Worm (Caenorhabditis elegans) whole organism, young adult: ENCODE measurements around the gene C45G9.14.

Source experiments
- B0336.3 ChIP-seq: fragments of 200-800 bp; sonication (Bioruptor generic); IDR thresholded peaks from 2 replicates; pipeline ENCODE4 v1.3.6; 2022; ENCODE audit warnings: missing genetic modification characterization, missing compliant biosample characterization
- F22D6.2 ChIP-seq: sonication (generic microtip); optimal IDR thresholded peaks from 2 replicates; lab custom pipeline; 2016; ENCODE audit warnings: mild to moderate bottlenecking, missing genetic modification characterization, missing compliant biosample characterization
- F33H1.4 ChIP-seq: fragments of 200-800 bp; sonication (Bioruptor generic); IDR thresholded peaks from 2 replicates; pipeline ENCODE4 v1.3.6; 2022; ENCODE audit warnings: missing genetic modification reagents, missing genetic modification characterization, missing compliant biosample characterization
- F57C9.4 ChIP-seq: sonication (generic microtip); optimal IDR thresholded peaks from 2 replicates; lab custom pipeline; 2017; ENCODE audit warnings: mild to moderate bottlenecking, missing genetic modification characterization, missing compliant biosample characterization
- T07F8.4 ChIP-seq: sonication (generic microtip); optimal IDR thresholded peaks from 2 replicates; lab custom pipeline; 2016; ENCODE audit warnings: mild to moderate bottlenecking, missing genetic modification characterization, moderate library complexity, missing compliant biosample characterization
- Y53F4B.3 ChIP-seq: fragments of 200-800 bp; sonication (Bioruptor generic); IDR thresholded peaks from 2 replicates; pipeline ENCODE4 v1.3.6; 2022; ENCODE audit warnings: missing genetic modification reagents, missing genetic modification characterization, missing compliant biosample characterization
- Y79H2A.3 ChIP-seq: fragments of 200-800 bp; sonication (Bioruptor generic); conservative IDR thresholded peaks from 2 replicates; pipeline ENCODE4 v1.3.6; 2022; ENCODE audit warnings: missing genetic modification reagents, missing genetic modification characterization, missing compliant biosample characterization
- aptf-3 ChIP-seq: fragments of 200-800 bp; sonication (Bioruptor generic); IDR thresholded peaks from 2 replicates; pipeline ENCODE4 v1.3.6; 2022; ENCODE audit warnings: missing genetic modification characterization, missing compliant biosample characterization
- attf-3 ChIP-seq: fragments of 200-800 bp; sonication (Bioruptor generic); conservative IDR thresholded peaks from 2 replicates; pipeline ENCODE4 v1.3.6; 2022; ENCODE audit warnings: missing genetic modification reagents, missing genetic modification characterization, missing compliant biosample characterization
- attf-5 ChIP-seq: fragments of 200-800 bp; sonication (Bioruptor generic); optimal IDR thresholded peaks from 2 replicates; lab custom pipeline; 2018; ENCODE audit warnings: mild to moderate bottlenecking, missing genetic modification characterization, missing compliant biosample characterization
- attf-6 ChIP-seq: fragments of 200-800 bp; sonication (Bioruptor generic); IDR thresholded peaks from 2 replicates; pipeline ENCODE4 v1.3.6; 2022; ENCODE audit warnings: missing genetic modification reagents, missing genetic modification characterization, missing compliant biosample characterization
- ccch-3 ChIP-seq: fragments of 200-800 bp; sonication (Bioruptor generic); optimal IDR thresholded peaks from 2 replicates; lab custom pipeline; 2018; ENCODE audit warnings: mild to moderate bottlenecking, missing genetic modification characterization, missing compliant biosample characterization
- cebp-2 ChIP-seq: fragments of 200-800 bp; sonication (Bioruptor generic); IDR thresholded peaks from 2 replicates; pipeline ENCODE4 v1.3.6; 2022; ENCODE audit warnings: missing genetic modification characterization, missing compliant biosample characterization
- ceh-58 ChIP-seq: fragments of 200-800 bp; sonication (Bioruptor generic); IDR thresholded peaks from 2 replicates; pipeline ENCODE4 v1.3.6; 2022; ENCODE audit warnings: missing genetic modification characterization, missing compliant biosample characterization
- ceh-79 ChIP-seq: sonication (generic microtip); optimal IDR thresholded peaks from 2 replicates; lab custom pipeline; 2017; ENCODE audit warnings: mild to moderate bottlenecking, missing genetic modification characterization, missing compliant biosample characterization
- dpff-1 ChIP-seq: sonication (generic microtip); optimal IDR thresholded peaks from 2 replicates; lab custom pipeline; 2017; ENCODE audit warnings: mild to moderate bottlenecking, missing genetic modification characterization, missing compliant biosample characterization
- efl-1 ChIP-seq: fragments of 150-350 bp; optimal IDR thresholded peaks from 2 replicates; lab custom pipeline; 2014; ENCODE audit warnings: missing biosample characterization, missing genetic modification reagents, missing genetic modification characterization
- ekl-4 ChIP-seq: fragments of 200-800 bp; sonication (Bioruptor generic); IDR thresholded peaks from 2 replicates; pipeline ENCODE4 v1.3.6; 2022; ENCODE audit warnings: missing genetic modification reagents, missing genetic modification characterization, missing compliant biosample characterization
- ets-4 ChIP-seq: fragments of 200-800 bp; sonication (Bioruptor generic); optimal IDR thresholded peaks from 2 replicates; lab custom pipeline; 2018; ENCODE audit warnings: mild to moderate bottlenecking, missing genetic modification characterization, missing compliant biosample characterization
- fkh-3 ChIP-seq: sonication (generic microtip); optimal IDR thresholded peaks from 2 replicates; lab custom pipeline; 2016; ENCODE audit warnings: mild to moderate bottlenecking, missing genetic modification characterization, missing compliant biosample characterization
- him-1 ChIP-seq: sonication (generic microtip); optimal IDR thresholded peaks from 2 replicates; lab custom pipeline; 2016; ENCODE audit warnings: missing genotype, missing genetic modification reagents, missing genetic modification characterization, missing compliant biosample characterization
- hrde-1 ChIP-seq: sonication (generic microtip); optimal IDR thresholded peaks from 2 replicates; lab custom pipeline; 2016; ENCODE audit warnings: missing genetic modification characterization, mild to moderate bottlenecking, missing compliant biosample characterization, moderate library complexity, missing genotype, missing genetic modification reagents, borderline replicate concordance
- hsf-1 ChIP-seq: fragments of 200-800 bp; sonication (Bioruptor generic); IDR thresholded peaks from 2 replicates; pipeline ENCODE4 v1.3.6; 2022; ENCODE audit warnings: missing genetic modification reagents, missing genetic modification characterization, missing compliant biosample characterization
- let-526 ChIP-seq: fragments of 200-800 bp; sonication (Bioruptor generic); IDR thresholded peaks from 2 replicates; pipeline ENCODE4 v1.3.6; 2022; ENCODE audit warnings: missing genetic modification reagents, missing genetic modification characterization, missing compliant biosample characterization
- lin-26 ChIP-seq: fragments of 200-800 bp; sonication (Bioruptor generic); IDR thresholded peaks from 2 replicates; pipeline ENCODE4 v1.3.6; 2022; ENCODE audit warnings: missing genetic modification reagents, missing genetic modification characterization, missing compliant biosample characterization
- lin-35 ChIP-seq, 3 experiments: fragments of 150-350 bp in 2 of 3; sonication (generic microtip) in 1 of 3; optimal IDR thresholded peaks; 2 replicates each; lab custom pipeline; 2014 to 2018; ENCODE audit warnings: missing biosample characterization in 3 of 3, missing genetic modification characterization in 3 of 3, missing genetic modification reagents in 3 of 3
- lin-54 ChIP-seq: fragments of 200-800 bp; sonication (Bioruptor generic); optimal IDR thresholded peaks from 2 replicates; lab custom pipeline; 2018; ENCODE audit warnings: mild to moderate bottlenecking, missing genetic modification characterization, missing compliant biosample characterization
- lir-1 ChIP-seq: fragments of 200-800 bp; sonication (Bioruptor generic); conservative IDR thresholded peaks from 2 replicates; pipeline ENCODE4 v1.3.6; 2022; ENCODE audit warnings: missing genetic modification reagents, missing genetic modification characterization, missing compliant biosample characterization
- lsl-1 ChIP-seq: fragments of 200-800 bp; sonication (Bioruptor generic); optimal IDR thresholded peaks from 2 replicates; lab custom pipeline; 2018; ENCODE audit warnings: mild to moderate bottlenecking, missing genetic modification characterization, moderate library complexity, missing compliant biosample characterization
- madf-3 ChIP-seq: fragments of 200-800 bp; sonication (Bioruptor generic); IDR thresholded peaks from 2 replicates; pipeline ENCODE4 v1.3.6; 2022; ENCODE audit warnings: missing genetic modification reagents, missing genetic modification characterization, missing compliant biosample characterization
- madf-6 ChIP-seq: fragments of 200-800 bp; sonication (Bioruptor generic); IDR thresholded peaks from 2 replicates; pipeline ENCODE4 v1.3.6; 2022; ENCODE audit warnings: missing genetic modification reagents, missing genetic modification characterization, missing compliant biosample characterization
- mcd-1 ChIP-seq: fragments of 200-800 bp; sonication (Bioruptor generic); IDR thresholded peaks from 2 replicates; pipeline ENCODE4 v1.3.6; 2022; ENCODE audit warnings: missing genetic modification reagents, missing genetic modification characterization, missing compliant biosample characterization
- mel-28 ChIP-seq: sonication (generic microtip); optimal IDR thresholded peaks from 2 replicates; lab custom pipeline; 2016; ENCODE audit warnings: borderline replicate concordance, mild to moderate bottlenecking, missing genetic modification characterization, missing compliant biosample characterization
- mes-4 ChIP-seq: sonication (generic microtip); optimal IDR thresholded peaks from 2 replicates; lab custom pipeline; 2016; ENCODE audit warnings: missing genotype, missing genetic modification characterization, missing compliant biosample characterization
- mxl-1 ChIP-seq: sonication (generic microtip); optimal IDR thresholded peaks from 2 replicates; lab custom pipeline; 2016; ENCODE audit warnings: missing genetic modification characterization, missing compliant biosample characterization
- rcor-1 ChIP-seq: fragments of 200-800 bp; sonication (Bioruptor generic); IDR thresholded peaks from 2 replicates; pipeline ENCODE4 v1.3.6; 2022; ENCODE audit warnings: missing genetic modification reagents, missing genetic modification characterization, missing compliant biosample characterization
- repo-1 ChIP-seq: sonication (generic microtip); optimal IDR thresholded peaks from 2 replicates; lab custom pipeline; 2017; ENCODE audit warnings: mild to moderate bottlenecking, missing genetic modification characterization, missing compliant biosample characterization
- sea-2 ChIP-seq: fragments of 200-800 bp; sonication (Bioruptor generic); IDR thresholded peaks from 2 replicates; pipeline ENCODE4 v1.3.6; 2022; ENCODE audit warnings: missing genetic modification characterization, missing compliant biosample characterization
- snpc-4 ChIP-seq, 5 experiments: fragments of 150-350 bp in 1 of 5; sonication (generic microtip) in 4 of 5; optimal IDR thresholded peaks; 2 replicates each; lab custom pipeline; 2014 to 2018; ENCODE audit warnings: missing genetic modification characterization in 5 of 5, missing biosample characterization in 3 of 5, antibody characterized with exemption in 2 of 5, mild to moderate bottlenecking in 2 of 5, missing compliant biosample characterization in 2 of 5, missing genotype in 2 of 5, moderate library complexity in 2 of 5, missing genetic modification reagents in 1 of 5
- sptf-2 ChIP-seq: fragments of 200-800 bp; sonication (Bioruptor generic); optimal IDR thresholded peaks from 2 replicates; lab custom pipeline; 2018; ENCODE audit warnings: mild to moderate bottlenecking, missing genetic modification characterization, missing compliant biosample characterization
- tlf-1 ChIP-seq: fragments of 200-800 bp; sonication (Bioruptor generic); optimal IDR thresholded peaks from 2 replicates; lab custom pipeline; 2018; ENCODE audit warnings: mild to moderate bottlenecking, missing genetic modification characterization, missing compliant biosample characterization
- ztf-22 ChIP-seq: fragments of 200-800 bp; sonication (Bioruptor generic); optimal IDR thresholded peaks from 2 replicates; lab custom pipeline; 2018; ENCODE audit warnings: mild to moderate bottlenecking, missing genetic modification characterization, moderate library complexity, missing compliant biosample characterization
- ztf-25 ChIP-seq: fragments of 200-800 bp; sonication (Bioruptor generic); IDR thresholded peaks from 2 replicates; pipeline ENCODE4 v1.3.6; 2022; ENCODE audit warnings: missing genetic modification reagents, missing genetic modification characterization, missing compliant biosample characterization
- ztf-3 ChIP-seq: fragments of 200-800 bp; sonication (Bioruptor generic); optimal IDR thresholded peaks from 2 replicates; lab custom pipeline; 2018; ENCODE audit warnings: mild to moderate bottlenecking, missing genetic modification characterization, missing compliant biosample characterization
- ztf-6 ChIP-seq: fragments of 200-800 bp; sonication (Bioruptor generic); IDR thresholded peaks from 2 replicates; pipeline ENCODE4 v1.3.6; 2022; ENCODE audit warnings: missing genetic modification reagents, missing genetic modification characterization, missing compliant biosample characterization

The C45G9.14 gene

DNA sequence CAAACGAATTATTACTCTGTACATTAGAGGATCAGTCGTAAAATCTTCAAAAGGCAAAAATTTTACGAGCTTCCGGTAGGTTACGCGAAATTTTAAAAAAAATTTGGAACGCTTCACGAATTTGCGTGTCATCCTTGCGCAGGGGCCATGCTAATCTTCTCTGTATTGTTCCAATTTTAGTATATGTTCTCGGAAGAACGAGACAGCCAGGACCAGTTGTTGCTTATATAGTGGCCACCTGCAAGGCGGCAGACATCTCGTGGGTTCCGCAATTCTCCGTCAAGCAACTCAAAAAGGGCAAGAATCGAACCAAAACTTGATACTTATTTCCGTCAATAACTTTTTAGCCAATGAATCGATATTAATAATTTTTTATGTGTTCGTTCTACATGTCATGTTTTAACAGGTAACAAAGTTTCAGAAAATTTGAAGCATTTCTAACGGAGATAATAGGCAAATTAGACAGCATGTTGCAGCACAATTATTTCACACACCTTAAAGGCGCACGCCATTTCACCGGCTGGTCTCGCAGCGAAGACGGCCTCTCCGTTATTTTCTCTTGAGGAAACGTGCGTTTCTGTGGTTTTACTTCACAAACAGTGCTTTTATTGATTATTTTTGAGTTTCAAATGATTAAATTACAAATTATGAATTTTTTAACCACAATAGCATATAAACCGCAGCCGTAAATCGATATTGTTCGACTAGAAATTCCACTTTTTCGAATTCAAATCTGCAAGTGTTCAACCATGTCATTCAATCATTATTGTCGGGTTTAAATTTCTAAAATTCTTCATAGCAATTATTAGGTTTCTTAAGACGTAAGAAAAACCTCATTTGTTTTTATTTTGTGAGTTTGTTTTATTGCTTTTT lies 36.1 kb downstream of the C45G9.14 start (continued):
- TF ChIP-seq mel-28 (tag; lab: Kevin White, UChicago) (peak; percentile 40), efl-1 (peak; percentile 25), mxl-1 (tag; lab: Kevin White, UChicago) (peak; percentile 74), F33H1.4 (GFP tag; lab: Robert Waterston, UW) (peak; percentile 90), ceh-79 (tag; lab: Kevin White, UChicago) (peak; percentile 73), lir-1 (GFP tag; lab: Robert Waterston, UW) (peak; percentile 53; the same call in 1 of the 2 replicates), rcor-1 (peak; percentile 78), let-526 (GFP tag; lab: Robert Waterston, UW) (peak; percentile 36; the same call in 1 of the 2 replicates), dpff-1 (tag; lab: Kevin White, UChicago) (no peak), ztf-3 (peak; percentile 13), mcd-1 (GFP tag; lab: Robert Waterston, UW) (peak; percentile 87), Y79H2A.3 (GFP tag; lab: Robert Waterston, UW) (0 out of 2 replicates have a peak, but pooled peaks have one; percentile 35), sptf-2 (GFP tag; lab: Kevin White, UChicago) (peak; percentile 42), attf-6 (peak; percentile 70)

- TF ChIP-seq efl-1 (no peak), ceh-58 (GFP tag; lab: Robert Waterston, UW) (no peak), hrde-1 (tag; lab: Kevin White, UChicago) (no peak), fkh-3 (tag; lab: Kevin White, UChicago) (no peak), madf-3 (GFP tag; lab: Robert Waterston, UW) (no peak), B0336.3 (no peak), ets-4 (GFP tag; lab: Kevin White, UChicago) (no peak), cebp-2 (no peak), lin-35 (GFP tag; optimal IDR thresholded peaks at IDR 0.05; lab: Kevin White, UChicago) (no peak), Y53F4B.3 (GFP tag; lab: Robert Waterston, UW) (no peak), aptf-3 (GFP tag; lab: Robert Waterston, UW) (no peak), F57C9.4 (tag; lab: Kevin White, UChicago) (no peak), repo-1 (tag; lab: Kevin White, UChicago) (no peak), lsl-1 (no peak), ztf-22 (GFP tag; lab: Kevin White, UChicago) (no peak), sea-2 (no peak), mes-4 (no peak), attf-5 (GFP tag; lab: Kevin White, UChicago) (no peak), T07F8.4 (tag; lab: Kevin White, UChicago) (no peak)
Observed at ce11 chrIII:5081573-5081823, 36.7 kb downstream of the C45G9.14 start, which contains the start of gene cox-6A. cox-6A (plus strand) TSS chrIII:5081724.

DNA sequence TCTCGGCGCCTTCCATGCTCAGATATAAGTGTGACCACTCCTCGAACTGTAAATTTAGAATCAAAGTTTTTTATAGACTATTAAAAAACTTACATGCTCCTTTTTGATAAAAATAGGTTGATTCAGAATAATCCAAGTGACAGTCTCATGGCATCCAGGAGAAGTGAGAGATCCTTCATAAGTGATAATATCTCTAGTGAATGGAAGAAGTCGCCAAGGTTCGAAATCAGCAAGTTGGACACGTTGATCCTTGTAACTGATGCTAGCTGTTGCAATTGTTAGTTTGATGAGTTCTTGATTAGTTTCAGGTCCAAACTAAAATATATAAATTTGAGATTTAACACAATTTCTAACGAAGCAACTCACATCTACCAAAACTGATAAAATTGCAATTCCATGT lies 38.5 kb downstream of the C45G9.14 start:
- TF ChIP-seq repo-1 (tag; lab: Kevin White, UChicago) (peak; percentile 30), snpc-4 (GFP tag; optimal IDR thresholded peaks at IDR 0.05; lab: Kevin White, UChicago) (no peak), snpc-4 (tag; optimal IDR thresholded peaks at IDR 0.05; lab: Kevin White, UChicago) (peak in 2 of 4 experiments; percentile 32 to 45), ztf-6 (GFP tag; lab: Robert Waterston, UW) (no peak), lin-26 (GFP tag; lab: Robert Waterston, UW) (no peak), madf-6 (GFP tag; lab: Robert Waterston, UW) (peak; percentile 25; the same call in 1 of the 2 replicates), tlf-1 (peak; percentile 59), attf-3 (GFP tag; lab: Robert Waterston, UW) (no peak), lin-54 (GFP tag; lab: Kevin White, UChicago) (peak; percentile 4), F22D6.2 (tag; lab: Kevin White, UChicago) (no peak), ekl-4 (0 out of 2 replicates have a peak, but pooled peaks have one; percentile 7), lin-35 (GFP tag; optimal IDR thresholded peaks at IDR 0.05; lab: Kevin White, UChicago) (peak in 1 of 3 experiments; percentile 8), ztf-25 (GFP tag; lab: Robert Waterston, UW) (no peak), ccch-3 (GFP tag; lab: Kevin White, UChicago) (no peak), hsf-1 (GFP tag; lab: Robert Waterston, UW) (0 out of 2 replicates have a peak, but pooled peaks have one; percentile 16), B0336.3 (0 out of 2 replicates have a peak, but pooled peaks have one; percentile 23), attf-5 (GFP tag; lab: Kevin White, UChicago) (peak; percentile 32), him-1 (tag; lab: Kevin White, UChicago) (peak; percentile 7)
